Worm (Caenorhabditis elegans) whole organism, L2 larva: Measurements from ENCODE around the gene syx-2.

Experiments used
- F13H6.1 ChIP-seq: sonication (generic microtip); optimal IDR thresholded peaks from 2 replicates; lab custom pipeline; 2016; ENCODE audit warnings: missing genetic modification characterization, missing compliant biosample characterization
- R02D3.7 ChIP-seq: fragments of 150-350 bp; optimal IDR thresholded peaks from 2 replicates; lab custom pipeline; 2014; ENCODE audit warnings: missing biosample characterization, missing genetic modification characterization
- Y55F3AM.14 ChIP-seq: fragments of 200-800 bp; sonication (Bioruptor generic); optimal IDR thresholded peaks from 2 replicates; lab custom pipeline; 2018; ENCODE audit warnings: mild to moderate bottlenecking, missing genetic modification characterization, missing compliant biosample characterization
- ZK546.5 ChIP-seq: sonication (generic microtip); optimal IDR thresholded peaks from 2 replicates; lab custom pipeline; 2017; ENCODE audit warnings: missing biosample characterization, missing genetic modification characterization
- alr-1 ChIP-seq: fragments of 150-350 bp; optimal IDR thresholded peaks from 2 replicates; lab custom pipeline; 2014; ENCODE audit warnings: missing biosample characterization, missing genetic modification characterization
- ama-1 ChIP-seq: fragments of 150-350 bp; optimal IDR thresholded peaks from 2 replicates; lab custom pipeline; 2018; ENCODE audit warnings: inconsistent platforms
- blmp-1 ChIP-seq: sonication (generic microtip); optimal IDR thresholded peaks from 2 replicates; lab custom pipeline; 2017; ENCODE audit warnings: missing genetic modification characterization, mild to moderate bottlenecking, missing compliant biosample characterization, antibody characterized with exemption, moderate library complexity; ENCODE audit not compliant: insufficient read depth
- crh-2 ChIP-seq: sonication (generic microtip); optimal IDR thresholded peaks from 2 replicates; lab custom pipeline; 2017; ENCODE audit warnings: missing biosample characterization, missing genetic modification characterization
- elt-1 ChIP-seq: fragments of 150-350 bp; optimal IDR thresholded peaks from 2 replicates; lab custom pipeline; 2014; ENCODE audit warnings: missing biosample characterization, missing genetic modification characterization
- fos-1 ChIP-seq: fragments of 150-350 bp; optimal IDR thresholded peaks from 2 replicates; lab custom pipeline; 2014; ENCODE audit warnings: missing biosample characterization, missing genetic modification characterization
- gmeb-1 ChIP-seq: fragments of 150-350 bp; optimal IDR thresholded peaks from 2 replicates; lab custom pipeline; 2014; ENCODE audit warnings: missing biosample characterization, missing genetic modification characterization
- lin-11 ChIP-seq: fragments of 150-350 bp; sonication (generic microtip); optimal IDR thresholded peaks from 2 replicates; lab custom pipeline; 2014; ENCODE audit warnings: missing biosample characterization, missing genetic modification characterization, inconsistent platforms, mixed read lengths
- lin-13 ChIP-seq: fragments of 150-350 bp; optimal IDR thresholded peaks from 2 replicates; lab custom pipeline; 2014; ENCODE audit warnings: missing biosample characterization, missing genetic modification reagents, missing genetic modification characterization
- nhr-10 ChIP-seq: sonication (generic microtip); optimal IDR thresholded peaks from 2 replicates; lab custom pipeline; 2017; ENCODE audit warnings: missing biosample characterization, missing genetic modification characterization
- nhr-12 ChIP-seq: fragments of 150-350 bp; optimal IDR thresholded peaks from 2 replicates; lab custom pipeline; 2014; ENCODE audit warnings: missing biosample characterization, missing genetic modification characterization
- nhr-129 ChIP-seq: fragments of 150-350 bp; optimal IDR thresholded peaks from 2 replicates; lab custom pipeline; 2014; ENCODE audit warnings: missing biosample characterization, missing genetic modification characterization
- nhr-21 ChIP-seq: fragments of 150-350 bp; optimal IDR thresholded peaks from 2 replicates; lab custom pipeline; 2014; ENCODE audit warnings: missing biosample characterization, missing genetic modification characterization
- nhr-23 ChIP-seq: fragments of 150-350 bp; optimal IDR thresholded peaks from 2 replicates; lab custom pipeline; 2014; ENCODE audit warnings: missing biosample characterization, missing genetic modification reagents, missing genetic modification characterization
- nhr-25 ChIP-seq: fragments of 150-350 bp; sonication (generic microtip); optimal IDR thresholded peaks from 3 replicates; lab custom pipeline; 2014; ENCODE audit warnings: missing biosample characterization, missing genetic modification characterization
- nhr-6 ChIP-seq: fragments of 150-350 bp; optimal IDR thresholded peaks from 2 replicates; lab custom pipeline; 2014; ENCODE audit warnings: missing biosample characterization, missing genetic modification characterization
- nhr-77 ChIP-seq: fragments of 150-350 bp; optimal IDR thresholded peaks from 2 replicates; lab custom pipeline; 2014; ENCODE audit warnings: missing biosample characterization, missing genetic modification characterization
- peb-1 ChIP-seq: fragments of 150-350 bp; optimal IDR thresholded peaks from 2 replicates; lab custom pipeline; 2014; ENCODE audit warnings: missing biosample characterization, missing genetic modification characterization
- sem-4 ChIP-seq: fragments of 150-350 bp; optimal IDR thresholded peaks from 2 replicates; lab custom pipeline; 2014; ENCODE audit warnings: missing biosample characterization, missing genetic modification reagents, missing genetic modification characterization
- sma-3 ChIP-seq: sonication (generic microtip); optimal IDR thresholded peaks from 2 replicates; lab custom pipeline; 2016; ENCODE audit warnings: missing genetic modification reagents, missing genetic modification characterization, missing compliant biosample characterization
- sma-9 ChIP-seq, 2 experiments: fragments of 150-350 bp in 1 of 2; sonication (generic microtip) in 1 of 2; optimal IDR thresholded peaks; 2 replicates each; lab custom pipeline; 2014 to 2016; ENCODE audit warnings: missing genetic modification characterization in 2 of 2, mild to moderate bottlenecking in 1 of 2, missing biosample characterization in 1 of 2, missing compliant biosample characterization in 1 of 2, missing genetic modification reagents in 1 of 2, moderate library complexity in 1 of 2
- snpc-4 ChIP-seq: fragments of 150-350 bp; optimal IDR thresholded peaks from 2 replicates; lab custom pipeline; 2014; ENCODE audit warnings: missing biosample characterization, missing genetic modification characterization
- unc-39 ChIP-seq: fragments of 150-350 bp; optimal IDR thresholded peaks from 2 replicates; lab custom pipeline; 2014; ENCODE audit warnings: missing biosample characterization, missing genetic modification characterization
- unc-55 ChIP-seq: fragments of 150-350 bp; sonication (generic microtip); optimal IDR thresholded peaks from 3 replicates; lab custom pipeline; 2014; ENCODE audit warnings: missing biosample characterization, missing genetic modification reagents, missing genetic modification characterization
- unc-62 ChIP-seq: fragments of 150-350 bp; optimal IDR thresholded peaks from 2 replicates; lab custom pipeline; 2014; ENCODE audit warnings: missing biosample characterization, missing genetic modification reagents, missing genetic modification characterization
- zag-1 ChIP-seq: fragments of 150-350 bp; optimal IDR thresholded peaks from 2 replicates; lab custom pipeline; 2014; ENCODE audit warnings: missing biosample characterization, missing genetic modification characterization
- ztf-11 ChIP-seq: sonication (generic microtip); optimal IDR thresholded peaks from 2 replicates; lab custom pipeline; 2017; ENCODE audit warnings: missing biosample characterization, missing genetic modification characterization
- ztf-4 ChIP-seq: fragments of 150-350 bp; optimal IDR thresholded peaks from 2 replicates; lab custom pipeline; 2014; ENCODE audit warnings: missing biosample characterization, missing genetic modification characterization

Gene syx-2

ce11 chrX:14001494-14001974, 41.6 kb downstream of the syx-2 start, which contains the start of gene cytb-5.1:
cytb-5.1 (plus strand) TSS chrX:14001924.
- TF ChIP-seq fos-1 = peak; percentile 44
- peak; percentile 65 for TF ChIP-seq F13H6.1 (tag; lab: Kevin White, UChicago)
- peak; percentile 11 for TF ChIP-seq gmeb-1
- peak; percentile 46 for TF ChIP-seq sma-3 (GFP tag; lab: Kevin White, UChicago)
- TF ChIP-seq blmp-1 (tag; lab: Kevin White, UChicago) = no peak
- TF ChIP-seq nhr-10 (tag; lab: Kevin White, UChicago) = no peak
- TF ChIP-seq crh-2 (tag; lab: Kevin White, UChicago) = peak; percentile 6
- TF ChIP-seq nhr-129 (tag; lab: Kevin White, UChicago) = peak; percentile 71
- TF ChIP-seq nhr-25 = peak; percentile 7
- no peak for TF ChIP-seq alr-1 (tag; lab: Kevin White, UChicago)
- TF ChIP-seq sma-9 (GFP tag; optimal IDR thresholded peaks at IDR 0.05; lab: Kevin White, UChicago) = peak; percentile 81
- TF ChIP-seq sma-9 (tag; optimal IDR thresholded peaks at IDR 0.05; lab: Kevin White, UChicago) = no peak
- no peak for TF ChIP-seq peb-1

- TF ChIP-seq crh-2 (tag; lab: Kevin White, UChicago) (no peak), nhr-6 (no peak), snpc-4 (no peak)
- TF ChIP-seq, all 48 proteins: peak for 0
Measured at ce11 chrX:14002739-14003138, 42.8 kb downstream of the syx-2 start.

DNA sequence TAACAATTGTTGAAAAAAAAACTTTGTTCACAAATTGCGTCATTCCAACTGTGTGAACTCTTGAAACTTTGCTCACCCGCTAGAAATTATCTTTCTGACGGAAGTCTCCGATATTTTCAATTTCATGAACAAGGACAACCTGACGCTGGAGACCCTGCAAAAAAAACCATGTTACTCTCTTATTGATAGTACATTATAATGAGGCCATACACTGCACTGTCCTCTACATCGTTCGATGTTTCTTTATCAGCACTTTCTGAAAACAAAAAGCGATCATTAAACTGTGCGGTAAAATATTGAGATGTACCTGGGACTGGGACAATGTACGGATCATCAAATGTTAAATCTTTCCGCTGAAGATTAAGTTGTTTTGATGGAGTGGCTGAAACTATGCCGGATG, 43.6 kb downstream of the syx-2 start:
- TF ChIP-seq fos-1 (peak; percentile 47), R02D3.7 (tag; lab: Kevin White, UChicago) (no peak), lin-11 (tag; lab: Kevin White, UChicago) (no peak), sma-9 (GFP tag; optimal IDR thresholded peaks at IDR 0.05; lab: Kevin White, UChicago) (peak; percentile 16), sma-9 (tag; optimal IDR thresholded peaks at IDR 0.05; lab: Kevin White, UChicago) (no peak)
- TF ChIP-seq, all 48 proteins: peak for 2

DNA sequence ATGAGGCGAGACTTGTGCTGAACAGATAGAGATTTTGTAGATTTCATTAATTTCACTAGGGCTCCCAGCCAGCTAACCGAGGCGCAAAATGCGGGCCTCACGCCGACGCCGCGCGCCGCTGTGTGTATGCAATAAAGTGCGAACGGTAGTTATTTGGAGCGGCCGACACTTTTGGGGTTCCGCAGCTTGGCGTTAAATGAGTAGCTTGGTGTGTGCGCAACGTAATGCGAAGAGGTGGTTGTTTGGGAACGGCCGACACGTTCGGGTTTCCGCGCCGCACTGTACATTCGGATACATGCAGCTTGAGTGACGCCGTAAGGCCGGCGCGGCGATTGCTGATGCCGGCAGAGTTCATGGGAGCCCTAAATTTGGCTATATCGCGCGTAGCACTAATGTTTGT, 48.2 kb downstream of the syx-2 start:
- no peak for TF ChIP-seq nhr-12 (tag; lab: Kevin White, UChicago)
- no peak for TF ChIP-seq unc-55
- no peak for TF ChIP-seq crh-2 (tag; lab: Kevin White, UChicago)
- no peak for TF ChIP-seq peb-1
- TF ChIP-seq elt-1 (tag; lab: Kevin White, UChicago) = no peak
- TF ChIP-seq ztf-4 (tag; lab: Kevin White, UChicago) = no peak
- no peak for TF ChIP-seq nhr-21 (tag; lab: Kevin White, UChicago)
- no peak for TF ChIP-seq zag-1 (tag; lab: Kevin White, UChicago)
- TF ChIP-seq nhr-23 (tag; lab: Kevin White, UChicago) = no peak
- no peak for TF ChIP-seq snpc-4
- TF ChIP-seq lin-13 (GFP tag; lab: Kevin White, UChicago) = no peak
- no peak for TF ChIP-seq lin-11 (tag; lab: Kevin White, UChicago)
- no peak for TF ChIP-seq Y55F3AM.14 (GFP tag; lab: Kevin White, UChicago)
- no peak for TF ChIP-seq ZK546.5 (tag; lab: Kevin White, UChicago)
- no peak for TF ChIP-seq fos-1
- TF ChIP-seq ama-1 (lab: Kevin White, UChicago) = no peak

DNA sequence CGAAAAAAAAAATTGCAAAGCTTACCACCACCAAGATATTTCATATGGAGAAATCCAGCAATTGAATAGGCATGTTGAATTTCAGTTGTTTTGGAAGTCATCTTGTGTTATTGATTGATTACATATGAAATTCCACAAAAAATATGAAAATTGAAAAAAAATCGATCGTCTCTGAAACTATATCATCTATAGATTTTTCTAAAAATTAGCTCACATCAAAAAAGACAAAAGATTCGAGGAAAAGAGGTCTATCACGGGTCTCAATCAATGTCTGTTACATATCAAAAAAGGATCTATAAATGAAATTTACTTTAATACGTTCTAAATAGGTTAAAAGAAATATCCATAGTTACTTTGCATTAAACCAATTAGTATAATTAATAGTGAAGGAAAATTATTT, 52.5 kb downstream of the syx-2 start, which contains the start of gene tbc-19:
Gene tbc-19 (minus strand): TSS at position 101 of the 400 bp plus-strand sequence.
- TF ChIP-seq gmeb-1 = no peak
- no peak for TF ChIP-seq ztf-11 (tag; lab: Kevin White, UChicago)
- TF ChIP-seq blmp-1 (tag; lab: Kevin White, UChicago) = no peak
- no peak for TF ChIP-seq nhr-10 (tag; lab: Kevin White, UChicago)
- TF ChIP-seq nhr-6 = no peak
- TF ChIP-seq snpc-4 = no peak
- TF ChIP-seq nhr-25 = no peak
- TF ChIP-seq sem-4 (tag; lab: Kevin White, UChicago) = no peak
- TF ChIP-seq crh-2 (tag; lab: Kevin White, UChicago) = no peak
- TF ChIP-seq ama-1 (lab: Kevin White, UChicago) = no peak
- no peak for TF ChIP-seq zag-1 (tag; lab: Kevin White, UChicago)
- TF ChIP-seq unc-62 (GFP tag; lab: Kevin White, UChicago) = no peak
- no peak for TF ChIP-seq nhr-77 (tag; lab: Kevin White, UChicago)
- TF ChIP-seq unc-39 (tag; lab: Kevin White, UChicago) = no peak
